Worm (Caenorhabditis elegans) whole organism, early embryonic: ENCODE results near the gene K07E8.7.

Experiments used
- B0310.2 ChIP-seq: sonication (generic microtip); optimal IDR thresholded peaks from 2 replicates; lab custom pipeline; 2016; ENCODE audit warnings: mild to moderate bottlenecking, missing genetic modification characterization, missing compliant biosample characterization
- ama-1 ChIP-seq: fragments of 150-350 bp; optimal IDR thresholded peaks from 2 replicates; lab custom pipeline; 2014
- ceh-13 ChIP-seq: fragments of 200-800 bp; sonication (Bioruptor generic); optimal IDR thresholded peaks from 2 replicates; lab custom pipeline; 2018; ENCODE audit warnings: mild to moderate bottlenecking, missing genetic modification characterization, missing compliant biosample characterization
- ceh-36 ChIP-seq: sonication (generic microtip); optimal IDR thresholded peaks from 2 replicates; lab custom pipeline; 2016; ENCODE audit warnings: missing genetic modification characterization, inconsistent platforms, missing compliant biosample characterization
- ets-7 ChIP-seq: sonication (generic microtip); optimal IDR thresholded peaks from 2 replicates; lab custom pipeline; 2016; ENCODE audit warnings: missing genotype, missing genetic modification characterization, missing compliant biosample characterization
- flt-1 ChIP-seq: fragments of 200-800 bp; sonication (Bioruptor generic); IDR thresholded peaks from 2 replicates; pipeline ENCODE4 v1.3.6; 2022; ENCODE audit warnings: missing genetic modification characterization, missing compliant biosample characterization
- hmbx-1 ChIP-seq: sonication (generic microtip); optimal IDR thresholded peaks from 2 replicates; lab custom pipeline; 2016; ENCODE audit warnings: mild to moderate bottlenecking, missing genetic modification characterization, missing compliant biosample characterization
- hmg-4 ChIP-seq: fragments of 200-800 bp; sonication (Bioruptor generic); optimal IDR thresholded peaks from 2 replicates; lab custom pipeline; 2018; ENCODE audit warnings: mild to moderate bottlenecking, missing genetic modification characterization, missing compliant biosample characterization
- hnd-1 ChIP-seq: sonication (generic microtip); optimal IDR thresholded peaks from 2 replicates; lab custom pipeline; 2016; ENCODE audit warnings: missing genetic modification characterization, missing compliant biosample characterization
- pes-1 ChIP-seq: fragments of 200-800 bp; sonication (Bioruptor generic); IDR thresholded peaks from 2 replicates; pipeline ENCODE4 v1.3.6; 2022; ENCODE audit warnings: missing genetic modification reagents, missing genetic modification characterization, missing compliant biosample characterization
- scrt-1 ChIP-seq: fragments of 200-800 bp; sonication (Bioruptor generic); IDR thresholded peaks from 2 replicates; pipeline ENCODE4 v1.3.6; 2022; ENCODE audit warnings: missing genetic modification characterization, missing compliant biosample characterization
- sea-1 ChIP-seq: fragments of 200-800 bp; sonication (Bioruptor generic); conservative IDR thresholded peaks from 2 replicates; pipeline ENCODE4 v1.3.6; 2022; ENCODE audit warnings: missing genetic modification characterization, missing compliant biosample characterization
- tbx-37 ChIP-seq: fragments of 200-800 bp; sonication (Bioruptor generic); conservative IDR thresholded peaks from 2 replicates; pipeline ENCODE4 v1.3.6; 2022; ENCODE audit warnings: missing genetic modification reagents, missing genetic modification characterization, missing compliant biosample characterization
- tra-4 ChIP-seq: sonication (generic microtip); optimal IDR thresholded peaks from 2 replicates; lab custom pipeline; 2017; ENCODE audit warnings: missing genetic modification characterization, missing compliant biosample characterization

DNA sequence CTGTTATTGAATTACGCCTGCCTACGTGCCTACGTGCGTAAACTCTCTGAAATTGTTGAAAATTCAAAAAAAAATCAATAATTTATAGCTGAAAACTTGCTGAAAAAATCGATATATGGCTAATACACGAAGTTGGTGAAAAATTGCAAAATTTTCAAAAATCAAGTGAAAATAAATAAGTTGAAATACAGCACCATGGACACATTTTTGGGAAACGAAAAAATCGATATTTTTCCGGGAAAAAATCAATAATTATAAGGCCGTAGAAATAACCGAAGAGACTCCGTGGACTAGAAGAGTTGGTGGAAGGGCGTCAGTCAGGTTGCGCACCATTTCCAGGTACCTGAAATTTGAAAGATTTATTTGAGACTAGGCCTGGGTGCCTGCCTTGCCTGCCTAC is 35.5 kb downstream of the K07E8.7 start:
- TF ChIP-seq hmg-4 (no peak), ama-1 (no peak), pes-1 (GFP tag; lab: Robert Waterston, UW) (no peak), hnd-1 (tag; lab: Kevin White, UChicago) (no peak), hmbx-1 (no peak), scrt-1 (GFP tag; lab: Robert Waterston, UW) (no peak), ets-7 (tag; lab: Kevin White, UChicago) (no peak), sea-1 (GFP tag; lab: Robert Waterston, UW) (no peak), flt-1 (no peak), ceh-36 (tag; lab: Kevin White, UChicago) (no peak), tbx-37 (GFP tag; lab: Robert Waterston, UW) (no peak), B0310.2 (tag; lab: Kevin White, UChicago) (no peak), tra-4 (tag; lab: Kevin White, UChicago) (no peak), ceh-13 (GFP tag; lab: Kevin White, UChicago) (no peak)
